Fruit fly (Drosophila melanogaster) whole organism, embryonic: ENCODE results near the gene CG10431.

Experiments
- Ada2b ChIP-seq: fragments of 200-800 bp; sonication (Bioruptor generic); IDR thresholded peaks from 2 replicates; pipeline ENCODE4 v1.3.6; 2022; ENCODE audit warnings: missing biosample characterization, missing genetic modification characterization
- Adf1 ChIP-seq: fragments of 200-800 bp; sonication (Bioruptor generic); IDR thresholded peaks from 2 replicates; pipeline ENCODE4 v1.3.6; 2022; ENCODE audit warnings: missing biosample characterization, missing genetic modification characterization
- Blimp-1 ChIP-seq: fragments of 200-800 bp; sonication (Bioruptor generic); optimal IDR thresholded peaks from 3 replicates; lab custom pipeline; 2018; ENCODE audit warnings: missing biosample characterization, missing genetic modification characterization, mild to moderate bottlenecking, moderate library complexity, missing genetic modification reagents
- CG10147 ChIP-seq: fragments of 200-800 bp; sonication (Bioruptor generic); optimal IDR thresholded peaks from 2 replicates; lab custom pipeline; 2019; ENCODE audit warnings: missing biosample characterization, mild to moderate bottlenecking, missing genetic modification characterization, moderate library complexity
- CG10431 ChIP-seq: fragments of 200-800 bp; sonication (Bioruptor generic); optimal IDR thresholded peaks from 3 replicates; lab custom pipeline; 2018; ENCODE audit warnings: missing biosample characterization, mild to moderate bottlenecking, missing genetic modification characterization
- CG1233 ChIP-seq: fragments of 200-800 bp; sonication (Bioruptor generic); optimal IDR thresholded peaks from 4 replicates; lab custom pipeline; 2018; ENCODE audit warnings: missing biosample characterization, mild to moderate bottlenecking, missing genetic modification characterization
- CG12942 ChIP-seq: fragments of 200-800 bp; sonication (Bioruptor generic); optimal IDR thresholded peaks from 3 replicates; lab custom pipeline; 2016; ENCODE audit warnings: missing biosample characterization, missing genetic modification characterization
- CG14710 ChIP-seq: fragments of 200-800 bp; sonication (Bioruptor generic); optimal IDR thresholded peaks from 3 replicates; lab custom pipeline; 2019; ENCODE audit warnings: missing biosample characterization, mild to moderate bottlenecking, missing genetic modification characterization, moderate library complexity
- CG15073 ChIP-seq: fragments of 200-800 bp; sonication (Bioruptor generic); optimal IDR thresholded peaks from 2 replicates; lab custom pipeline; 2016; ENCODE audit warnings: missing biosample characterization, missing genetic modification characterization
- CG1529 ChIP-seq: fragments of 200-800 bp; sonication (Bioruptor generic); optimal IDR thresholded peaks from 3 replicates; lab custom pipeline; 2018; ENCODE audit warnings: missing biosample characterization, missing genetic modification characterization
- CG16815 ChIP-seq: fragments of 200-800 bp; sonication (Bioruptor generic); optimal IDR thresholded peaks from 3 replicates; lab custom pipeline; 2017; ENCODE audit warnings: missing biosample characterization, mild to moderate bottlenecking, missing genetic modification characterization
- CG2129 ChIP-seq: fragments of 200-800 bp; sonication (Bioruptor generic); IDR thresholded peaks from 2 replicates; pipeline ENCODE4 v1.3.6; 2022; ENCODE audit warnings: missing biosample characterization, missing genetic modification characterization; ENCODE audit not compliant: partially characterized antibody
- CG2889 ChIP-seq: fragments of 200-800 bp; sonication (Bioruptor generic); IDR thresholded peaks from 3 replicates; pipeline ENCODE4 v1.3.6; 2022; ENCODE audit warnings: missing biosample characterization, missing genetic modification characterization
- CG4404 ChIP-seq: fragments of 200-800 bp; sonication (Bioruptor generic); IDR thresholded peaks from 2 replicates; pipeline ENCODE4 v1.3.6; 2022; ENCODE audit warnings: missing biosample characterization, missing genetic modification characterization
- CG5180 ChIP-seq: fragments of 200-800 bp; sonication (Bioruptor generic); optimal IDR thresholded peaks from 3 replicates; lab custom pipeline; 2017; ENCODE audit warnings: missing biosample characterization, missing genetic modification characterization, mild to moderate bottlenecking, moderate library complexity, missing genetic modification reagents
- CG9437 ChIP-seq: fragments of 200-800 bp; sonication (Bioruptor generic); optimal IDR thresholded peaks from 2 replicates; lab custom pipeline; 2018; ENCODE audit warnings: missing biosample characterization, mild to moderate bottlenecking, missing genetic modification characterization
- Dbx ChIP-seq: fragments of 200-800 bp; sonication (Bioruptor generic); IDR thresholded peaks from 3 replicates; pipeline ENCODE4 v1.3.6; 2022; ENCODE audit warnings: missing biosample characterization, missing genetic modification characterization
- Eip74EF ChIP-seq, 2 experiments: fragments of 200-800 bp in 1 of 2; fragments of >200 bp in 1 of 2; sonication (Bioruptor generic) in 1 of 2; optimal IDR thresholded peaks; 2 replicates each; lab custom pipeline; 2017 to 2019; ENCODE audit warnings: missing biosample characterization in 2 of 2, missing genetic modification characterization in 2 of 2, mild to moderate bottlenecking in 1 of 2, moderate library complexity in 1 of 2
- GATAe ChIP-seq: fragments of 200-800 bp; sonication (Bioruptor generic); conservative IDR thresholded peaks from 2 replicates; pipeline ENCODE4 v1.3.6; 2022; ENCODE audit warnings: missing biosample characterization, missing genetic modification characterization
- HLH4C ChIP-seq: fragments of 200-800 bp; sonication (Bioruptor generic); IDR thresholded peaks from 3 replicates; pipeline ENCODE4 v1.3.6; 2022; ENCODE audit warnings: missing biosample characterization, missing genetic modification characterization; ENCODE audit not compliant: partially characterized antibody
- Hand ChIP-seq: fragments of 200-800 bp; sonication (Bioruptor generic); optimal IDR thresholded peaks from 2 replicates; lab custom pipeline; 2017; ENCODE audit warnings: mild to moderate bottlenecking, missing biosample characterization, missing genetic modification reagents, missing genetic modification characterization
- Lhr ChIP-seq: fragments of 200-800 bp; sonication (Bioruptor generic); optimal IDR thresholded peaks from 3 replicates; lab custom pipeline; 2017; ENCODE audit warnings: mild to moderate bottlenecking, missing biosample characterization, missing genetic modification reagents, missing genetic modification characterization
- Lim3 ChIP-seq: fragments of 200-800 bp; sonication (Bioruptor generic); IDR thresholded peaks from 2 replicates; pipeline ENCODE4 v1.3.6; 2022; ENCODE audit warnings: missing biosample characterization, missing genetic modification characterization
- Myb ChIP-seq: fragments of 200-800 bp; sonication (Bioruptor generic); optimal IDR thresholded peaks from 2 replicates; lab custom pipeline; 2016; ENCODE audit warnings: missing biosample characterization, missing genetic modification characterization
- Oli ChIP-seq: fragments of 200-800 bp; sonication (Bioruptor generic); optimal IDR thresholded peaks from 2 replicates; lab custom pipeline; 2018; ENCODE audit warnings: missing biosample characterization, mild to moderate bottlenecking, missing genetic modification characterization, moderate library complexity
- Ptx1 ChIP-seq: fragments of 200-800 bp; sonication (Bioruptor generic); IDR thresholded peaks from 2 replicates; pipeline ENCODE4 v1.3.6; 2022; ENCODE audit warnings: missing biosample characterization, missing genetic modification characterization
- Scr ChIP-seq: fragments of 200-800 bp; sonication (Bioruptor generic); IDR thresholded peaks from 2 replicates; pipeline ENCODE4 v1.3.6; 2022; ENCODE audit warnings: missing biosample characterization, missing genetic modification characterization; ENCODE audit not compliant: partially characterized antibody
- Ssrp ChIP-seq: fragments of 200-800 bp; sonication (Bioruptor generic); optimal IDR thresholded peaks from 2 replicates; lab custom pipeline; 2018; ENCODE audit warnings: missing biosample characterization, mild to moderate bottlenecking, missing genetic modification characterization, moderate library complexity
- Usf ChIP-seq: fragments of 200-800 bp; sonication (Bioruptor generic); optimal IDR thresholded peaks from 2 replicates; lab custom pipeline; 2017; ENCODE audit warnings: missing genotype, missing biosample characterization, missing genetic modification characterization
- ase ChIP-seq: fragments of 200-800 bp; sonication (Bioruptor generic); IDR thresholded peaks from 3 replicates; pipeline ENCODE4 v1.3.6; 2022; ENCODE audit warnings: missing biosample characterization, missing genetic modification characterization
- ash1 ChIP-seq: fragments of 200-800 bp; sonication (Bioruptor generic); optimal IDR thresholded peaks from 2 replicates; lab custom pipeline; 2018; ENCODE audit warnings: missing biosample characterization, mild to moderate bottlenecking, missing genetic modification characterization
- chinmo ChIP-seq: fragments of 200-800 bp; sonication (Bioruptor generic); IDR thresholded peaks from 4 replicates; pipeline ENCODE4 v1.3.6; 2022; ENCODE audit warnings: missing biosample characterization, missing genetic modification characterization; ENCODE audit not compliant: partially characterized antibody
- dati ChIP-seq: fragments of 200-800 bp; sonication (Bioruptor generic); IDR thresholded peaks from 2 replicates; pipeline ENCODE4 v1.3.6; 2022; ENCODE audit warnings: missing biosample characterization, missing genetic modification characterization
- dmrt99B ChIP-seq: fragments of 200-800 bp; sonication (Bioruptor generic); optimal IDR thresholded peaks from 2 replicates; lab custom pipeline; 2018; ENCODE audit warnings: missing biosample characterization, mild to moderate bottlenecking, missing genetic modification characterization, moderate library complexity
- esg ChIP-seq: fragments of 200-800 bp; sonication (Bioruptor generic); conservative IDR thresholded peaks from 2 replicates; pipeline ENCODE4 v1.3.6; 2022; ENCODE audit warnings: missing biosample characterization, missing genetic modification characterization
- fd102C ChIP-seq: fragments of 200-800 bp; sonication (Bioruptor generic); optimal IDR thresholded peaks from 2 replicates; lab custom pipeline; 2018; ENCODE audit warnings: missing biosample characterization, mild to moderate bottlenecking, missing genetic modification characterization, moderate library complexity
- h ChIP-seq: fragments of >200 bp; optimal IDR thresholded peaks from 2 replicates; lab custom pipeline; 2017
- hb ChIP-seq: fragments of 200-800 bp; sonication (Bioruptor generic); IDR thresholded peaks from 3 replicates; pipeline ENCODE4 v1.3.6; 2022; ENCODE audit warnings: missing biosample characterization, missing genetic modification characterization; ENCODE audit not compliant: partially characterized antibody
- insv ChIP-seq, 2 experiments: fragments of 200-800 bp; sonication (Bioruptor generic); optimal IDR thresholded peaks; 3 replicates each; lab custom pipeline; 2016 to 2018; ENCODE audit warnings: missing biosample characterization in 2 of 2, missing genetic modification characterization in 2 of 2
- lov ChIP-seq, 2 experiments: fragments of 200-800 bp in 1 of 2; fragments of >200 bp in 1 of 2; sonication (Bioruptor generic) in 1 of 2; IDR thresholded peaks in 1 of 2; optimal IDR thresholded peaks in 1 of 2; 2 replicates in 1 of 2; 3 replicates in 1 of 2; pipeline versions ENCODE4 v1.3.6 to Lab custom; 2017 to 2022; ENCODE audit warnings: missing biosample characterization in 1 of 2, missing genetic modification characterization in 1 of 2
- nerfin-1 ChIP-seq: fragments of 200-800 bp; sonication (Bioruptor generic); optimal IDR thresholded peaks from 3 replicates; lab custom pipeline; 2019; ENCODE audit warnings: missing biosample characterization, mild to moderate bottlenecking, missing genetic modification characterization, moderate library complexity
- nmo ChIP-seq: fragments of 200-800 bp; sonication (Bioruptor generic); optimal IDR thresholded peaks from 2 replicates; lab custom pipeline; 2018; ENCODE audit warnings: missing biosample characterization, mild to moderate bottlenecking, missing genetic modification characterization, moderate library complexity
- pho ChIP-seq: fragments of 200-800 bp; sonication (Bioruptor generic); optimal IDR thresholded peaks from 2 replicates; lab custom pipeline; 2016; ENCODE audit warnings: missing biosample characterization, missing genetic modification characterization
- pros ChIP-seq: fragments of 200-800 bp; sonication (Bioruptor generic); optimal IDR thresholded peaks from 3 replicates; lab custom pipeline; 2019; ENCODE audit warnings: missing biosample characterization, mild to moderate bottlenecking, missing genetic modification characterization, moderate library complexity
- pum ChIP-seq: fragments of 200-800 bp; sonication (Bioruptor generic); optimal IDR thresholded peaks from 2 replicates; lab custom pipeline; 2016; ENCODE audit warnings: missing biosample characterization, missing genetic modification characterization
- tgo ChIP-seq: fragments of 200-800 bp; sonication (Bioruptor generic); IDR thresholded peaks from 3 replicates; pipeline ENCODE4 v1.3.6; 2022; ENCODE audit warnings: missing biosample characterization, missing genetic modification characterization
- usp ChIP-seq: fragments of >200 bp; optimal IDR thresholded peaks from 2 replicates; lab custom pipeline; 2017; ENCODE audit warnings: missing biosample characterization, missing genetic modification characterization
- wor ChIP-seq: fragments of 200-800 bp; sonication (Bioruptor generic); IDR thresholded peaks from 2 replicates; pipeline ENCODE4 v1.3.6; 2022; ENCODE audit warnings: missing biosample characterization, missing genetic modification characterization

Gene CG10431

DNA sequence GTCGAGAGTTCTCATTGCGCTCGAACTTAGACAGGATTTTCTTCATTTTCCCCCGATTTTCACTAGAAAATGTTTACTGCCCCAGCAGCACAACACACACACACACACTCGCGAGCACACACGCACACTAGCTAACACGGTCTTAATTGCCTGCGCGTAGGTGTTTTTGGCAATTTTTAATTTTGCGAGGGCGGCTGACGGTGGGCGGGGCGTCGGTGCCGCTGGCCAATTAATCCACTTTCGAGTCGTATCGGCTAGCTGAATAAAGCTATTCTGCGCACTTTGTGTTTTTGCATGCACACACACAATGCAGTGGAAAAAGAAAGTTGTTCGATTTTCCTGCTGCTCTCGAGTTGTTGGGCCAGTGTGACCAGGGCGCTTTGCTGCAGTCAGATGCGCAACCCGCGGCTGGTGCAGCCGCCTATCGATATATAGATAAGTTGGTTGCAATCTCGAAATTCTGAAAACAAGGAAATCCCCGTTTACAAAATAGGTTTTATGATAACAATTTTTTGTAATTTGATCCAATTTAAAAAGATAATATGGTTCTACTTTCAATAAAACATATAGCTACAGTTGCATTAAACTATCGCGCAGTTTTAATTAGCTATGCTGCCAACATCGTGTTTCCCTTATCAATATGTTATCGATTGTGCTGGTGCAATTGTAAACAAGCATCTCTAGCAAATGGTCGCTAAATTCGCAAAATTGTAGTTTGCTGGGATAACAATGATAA lies 6.0 kb upstream of the CG10431 start, which contains the start of the genes Nak and Tango6 (continued):
- peak; percentile 61 for TF ChIP-seq Lhr (GFP tag; lab: Kevin White, UChicago)
- TF ChIP-seq dmrt99B (tag; lab: Kevin White, UChicago): no peak
- peak; percentile 80 for TF ChIP-seq CG14710
- peak; percentile 95 for TF ChIP-seq CG2129
- no peak for TF ChIP-seq CG12942 (GFP tag; lab: Kevin White, UChicago)
- peak; percentile 4 for TF ChIP-seq nerfin-1 (tag; lab: Kevin White, UChicago)
- TF ChIP-seq Scr (GFP tag; lab: Robert Waterston, UW): peak; percentile 98
- no peak for TF ChIP-seq CG1529 (GFP tag; lab: Kevin White, UChicago)
- no peak for TF ChIP-seq Usf (GFP tag; lab: Kevin White, UChicago)
- peak in 1 of 2 experiments; percentile 16 for TF ChIP-seq insv (GFP tag; optimal IDR thresholded peaks at IDR 0.05; lab: Kevin White, UChicago)
- TF ChIP-seq dati (GFP tag; lab: Robert Waterston, UW): no peak
- peak; percentile 81 for TF ChIP-seq nmo (GFP tag; lab: Kevin White, UChicago)
- peak; percentile 31 for TF ChIP-seq Myb (GFP tag; lab: Kevin White, UChicago)
- TF ChIP-seq Eip74EF (GFP tag; optimal IDR thresholded peaks at IDR 0.05; lab: Kevin White, UChicago): no peak
- no peak for TF ChIP-seq ase (GFP tag; lab: Robert Waterston, UW)
- TF ChIP-seq CG4404 (GFP tag; lab: Robert Waterston, UW): no peak
- TF ChIP-seq wor (GFP tag; lab: Robert Waterston, UW): no peak
- no peak for TF ChIP-seq ash1 (GFP tag; lab: Kevin White, UChicago)
- peak; percentile 91 for TF ChIP-seq HLH4C (GFP tag; lab: Robert Waterston, UW)
- no peak for TF ChIP-seq usp (GFP tag; lab: Kevin White, UChicago)
- TF ChIP-seq chinmo (GFP tag; lab: Robert Waterston, UW): peak; percentile 98
- TF ChIP-seq CG15073: no peak
- peak; percentile 92 for TF ChIP-seq hb
- no peak for TF ChIP-seq pros (GFP tag; lab: Kevin White, UChicago)
- 0 out of 2 replicates have a peak, but pooled peaks have one; percentile 26 for TF ChIP-seq Ptx1
- no peak for TF ChIP-seq CG10147 (GFP tag; lab: Kevin White, UChicago)
- TF ChIP-seq pum (GFP tag; lab: Kevin White, UChicago): no peak
- no peak for TF ChIP-seq h (lab: Kevin White, UChicago)
- no peak for TF ChIP-seq esg (GFP tag; lab: Robert Waterston, UW)
- TF ChIP-seq Adf1: no peak
- TF ChIP-seq GATAe (GFP tag; lab: Robert Waterston, UW): peak; percentile 50; the same call in 1 of the 2 replicates
- TF ChIP-seq Lim3 (GFP tag; lab: Robert Waterston, UW): no peak
- no peak for TF ChIP-seq CG1233
- TF ChIP-seq Ssrp (tag; lab: Kevin White, UChicago): no peak
- peak; percentile 29 for TF ChIP-seq CG10431 (GFP tag; lab: Kevin White, UChicago)
- no peak for TF ChIP-seq fd102C (GFP tag; lab: Kevin White, UChicago)
- peak; percentile 54 for TF ChIP-seq Blimp-1 (GFP tag; lab: Kevin White, UChicago)
- no peak for TF ChIP-seq CG9437 (GFP tag; lab: Kevin White, UChicago)
- TF ChIP-seq Ada2b (GFP tag; lab: Robert Waterston, UW): no peak
- TF ChIP-seq CG2889 (GFP tag; lab: Robert Waterston, UW): no peak
- no peak for TF ChIP-seq lov (optimal IDR thresholded peaks at IDR 0.05; lab: Kevin White, UChicago)
- no peak for TF ChIP-seq lov (GFP tag; IDR thresholded peaks at IDR 0.05; lab: Robert Waterston, UW)
- peak; percentile 25; the same call in 1 of the 3 replicates for TF ChIP-seq Dbx (GFP tag; lab: Robert Waterston, UW)
- no peak for TF ChIP-seq tgo (GFP tag; lab: Robert Waterston, UW)
- TF ChIP-seq pho: peak; percentile 32
- TF ChIP-seq Hand (GFP tag; lab: Kevin White, UChicago): no peak
- no peak for TF ChIP-seq CG16815
- TF ChIP-seq CG5180 (GFP tag; lab: Kevin White, UChicago): no peak
- no peak for TF ChIP-seq Oli (tag; lab: Kevin White, UChicago)
